Worm (Caenorhabditis elegans): Measurements from ENCODE around the gene C28C12.1.

The C28C12.1 gene

DNA sequence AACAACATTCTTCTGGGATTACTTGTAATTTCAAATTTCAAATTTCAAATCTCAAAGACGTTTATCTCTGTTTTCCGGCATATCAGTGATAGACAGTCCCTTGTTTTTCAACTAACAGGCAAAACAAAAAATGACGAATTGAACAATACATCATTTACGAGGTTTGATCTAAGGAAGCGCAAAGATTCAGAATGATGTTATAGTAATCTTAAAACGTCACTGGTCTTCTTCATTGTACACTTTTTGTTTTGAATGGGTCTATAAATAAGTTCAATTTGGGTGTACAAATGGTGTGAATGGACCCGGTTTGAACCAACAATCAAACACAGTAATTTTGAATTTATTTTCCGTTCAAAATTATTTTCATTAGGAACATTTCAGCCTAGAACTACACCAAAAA is 22.5 kb downstream of the C28C12.1 start:
- no peak for TF ChIP-seq unc-62 (GFP tag; optimal IDR thresholded peaks at IDR 0.05)

DNA sequence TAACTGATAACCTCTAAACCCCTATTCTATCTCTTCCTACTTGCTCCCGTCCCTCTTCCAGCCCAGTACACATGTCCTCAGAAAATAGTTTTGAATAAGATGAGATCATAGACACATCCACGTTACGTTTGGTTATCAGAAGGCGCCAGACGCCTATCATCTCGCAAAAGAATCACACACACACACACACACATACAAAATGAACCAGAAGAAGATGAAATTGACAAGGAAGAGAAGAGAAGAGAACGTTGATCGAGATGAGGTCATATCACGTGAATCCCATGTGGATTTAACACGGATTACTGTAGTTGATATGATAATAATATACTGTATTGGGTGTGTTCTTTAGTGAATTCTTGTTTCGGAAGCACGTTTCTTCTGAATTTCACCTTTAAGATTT is 24.6 kb downstream of the C28C12.1 start:
- no peak for TF ChIP-seq unc-62 (GFP tag; optimal IDR thresholded peaks at IDR 0.05)

DNA sequence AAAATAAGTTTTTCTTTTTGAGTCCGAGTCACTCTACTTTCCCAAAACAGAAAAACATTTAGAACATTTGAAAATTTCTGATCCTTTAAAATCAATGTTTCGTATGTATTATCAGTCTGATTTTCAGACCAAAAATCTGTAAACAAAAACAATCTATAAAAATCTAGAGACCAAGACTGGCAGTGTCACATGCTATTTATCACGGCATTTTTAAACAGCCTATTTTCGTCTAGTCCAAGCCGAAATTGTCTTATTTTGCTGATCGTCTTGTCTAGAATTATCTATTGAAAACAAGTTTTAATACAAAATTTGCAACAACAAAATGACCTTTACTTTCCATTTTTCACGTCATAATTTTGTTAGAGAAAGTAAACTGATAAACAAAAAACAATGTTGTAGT is 25.1 kb downstream of the C28C12.1 start:
- no peak for TF ChIP-seq unc-62 (GFP tag; optimal IDR thresholded peaks at IDR 0.05)

ce11 chrIV:8527598-8528012 is 26.1 kb downstream of the C28C12.1 start:
- TF ChIP-seq unc-62 (GFP tag; optimal IDR thresholded peaks at IDR 0.05) = no peak

ce11 chrIV:8528345-8528744 is 26.9 kb downstream of the C28C12.1 start:
- TF ChIP-seq unc-62 (GFP tag; optimal IDR thresholded peaks at IDR 0.05) = no peak

DNA sequence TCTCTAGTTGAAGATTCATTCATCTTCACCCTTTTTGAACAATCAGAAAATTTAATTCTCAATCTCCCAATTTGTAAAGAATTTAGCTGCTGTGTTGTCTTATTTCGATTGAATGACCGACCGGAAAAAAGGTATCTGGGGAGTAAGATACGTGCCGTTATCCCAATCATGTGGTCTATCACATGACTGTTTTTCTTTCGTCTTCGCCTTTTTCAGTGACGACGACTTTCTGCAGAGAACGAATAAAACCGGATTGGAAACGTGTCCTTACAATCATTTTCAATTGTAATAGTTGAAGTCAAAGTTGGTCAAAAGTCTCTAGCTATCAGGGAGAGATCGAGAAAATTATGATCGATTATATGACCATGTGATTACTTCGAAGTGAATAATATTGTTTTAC is 27.6 kb downstream of the C28C12.1 start:
- TF ChIP-seq unc-62 (GFP tag; optimal IDR thresholded peaks at IDR 0.05) = no peak

- no peak for TF ChIP-seq unc-62 (GFP tag; optimal IDR thresholded peaks at IDR 0.05)
These were observed 28.9 kb downstream of the C28C12.1 start for ce11 chrIV:8530042-8531027.

DNA sequence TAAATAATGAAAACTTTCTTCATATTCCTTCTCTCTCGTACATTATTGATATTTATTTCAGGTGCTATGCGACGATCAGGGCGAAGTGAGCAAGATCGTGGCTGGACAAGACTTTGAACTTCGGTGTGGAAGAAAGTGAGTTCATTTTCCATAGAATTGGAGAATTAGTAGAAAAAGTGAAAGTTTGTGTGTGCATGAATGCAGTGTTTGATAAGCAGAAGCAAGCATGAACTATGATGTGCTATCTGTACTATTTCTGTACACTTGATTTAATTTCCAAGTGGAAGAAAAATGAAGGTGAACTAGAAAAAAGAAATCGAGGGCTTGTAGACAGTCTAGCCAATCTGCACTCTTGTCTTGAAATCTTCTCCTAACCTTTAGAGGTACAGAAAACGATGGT is 30.5 kb downstream of the C28C12.1 start:
- TF ChIP-seq unc-62 (GFP tag; optimal IDR thresholded peaks at IDR 0.05) = no peak

DNA sequence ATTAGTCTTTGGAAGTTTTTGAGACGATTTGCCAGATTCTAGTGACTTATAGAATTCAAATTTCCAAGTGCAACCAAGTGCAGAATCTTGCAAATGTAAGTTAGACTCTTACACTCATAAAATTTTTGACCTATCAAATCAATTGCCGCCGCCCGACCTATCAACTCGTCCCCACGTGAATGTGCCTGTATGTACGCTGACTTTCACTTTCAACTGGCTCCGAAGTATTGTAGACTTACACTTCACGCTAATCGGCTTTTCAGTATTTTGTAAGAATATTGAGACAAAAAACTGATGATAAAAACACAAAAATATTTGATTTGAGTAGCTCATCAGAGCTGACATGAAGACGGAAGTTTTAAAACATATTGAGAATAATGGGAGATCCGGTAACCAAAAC is 31.3 kb downstream of the C28C12.1 start:
- no peak for TF ChIP-seq unc-62 (GFP tag; optimal IDR thresholded peaks at IDR 0.05)

DNA sequence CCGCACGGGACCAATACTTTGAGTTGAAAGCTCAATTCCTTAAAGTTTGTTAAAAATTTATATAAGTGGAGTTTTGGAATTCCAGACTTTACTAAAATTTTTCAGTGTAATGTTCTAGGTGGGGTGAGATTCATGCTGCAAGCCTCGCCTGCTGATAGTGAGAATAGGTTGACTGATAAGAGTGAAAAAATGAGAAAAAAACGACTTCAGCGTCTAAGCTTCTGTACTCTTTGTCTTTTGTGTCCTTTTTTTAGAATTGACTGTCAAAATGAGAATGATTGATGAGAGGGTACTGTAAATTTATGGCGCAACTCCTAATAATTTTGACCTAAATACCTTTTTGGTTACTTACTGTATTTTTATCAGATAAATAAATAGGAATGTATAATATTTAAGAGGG is 32.7 kb downstream of the C28C12.1 start:
- TF ChIP-seq unc-62 (GFP tag; optimal IDR thresholded peaks at IDR 0.05) = no peak

ce11 chrIV:8534997-8535414 is 33.5 kb downstream of the C28C12.1 start:
- TF ChIP-seq unc-62 (GFP tag; optimal IDR thresholded peaks at IDR 0.05) = no peak

ce11 chrIV:8535946-8536345 is 34.5 kb downstream of the C28C12.1 start:
- no peak for TF ChIP-seq unc-62 (GFP tag; optimal IDR thresholded peaks at IDR 0.05)

DNA sequence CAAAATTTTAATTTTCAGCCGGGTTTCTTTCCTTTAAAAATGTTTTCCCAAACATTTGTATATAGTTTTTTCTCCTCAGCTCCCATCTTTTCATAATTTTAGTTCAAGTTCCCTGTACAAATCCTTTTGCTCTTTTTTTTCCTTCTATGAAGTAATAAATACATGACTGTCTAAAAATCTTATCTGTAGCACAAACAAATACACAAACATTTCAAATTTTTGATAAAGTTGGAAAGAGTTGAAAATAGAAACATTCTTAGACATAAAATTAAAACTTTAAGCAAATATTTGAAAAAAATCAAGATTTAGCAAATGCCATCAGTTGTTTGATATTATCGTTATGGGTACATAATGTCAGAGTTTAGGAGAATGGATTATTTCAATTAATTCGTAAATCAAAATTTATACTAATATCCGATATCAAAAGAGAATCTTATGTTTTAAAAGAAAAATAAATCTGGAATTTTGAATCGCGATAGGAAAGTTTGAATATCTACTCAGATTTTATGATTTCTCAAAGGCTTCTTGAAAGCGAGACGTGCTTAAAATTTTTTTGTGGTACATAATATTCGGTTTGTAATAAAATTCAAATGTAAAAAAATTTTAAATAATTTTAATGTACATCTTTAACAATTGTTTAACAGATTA is 36.7 kb downstream of the C28C12.1 start:
- TF ChIP-seq unc-62 (GFP tag; optimal IDR thresholded peaks at IDR 0.05) = no peak

DNA sequence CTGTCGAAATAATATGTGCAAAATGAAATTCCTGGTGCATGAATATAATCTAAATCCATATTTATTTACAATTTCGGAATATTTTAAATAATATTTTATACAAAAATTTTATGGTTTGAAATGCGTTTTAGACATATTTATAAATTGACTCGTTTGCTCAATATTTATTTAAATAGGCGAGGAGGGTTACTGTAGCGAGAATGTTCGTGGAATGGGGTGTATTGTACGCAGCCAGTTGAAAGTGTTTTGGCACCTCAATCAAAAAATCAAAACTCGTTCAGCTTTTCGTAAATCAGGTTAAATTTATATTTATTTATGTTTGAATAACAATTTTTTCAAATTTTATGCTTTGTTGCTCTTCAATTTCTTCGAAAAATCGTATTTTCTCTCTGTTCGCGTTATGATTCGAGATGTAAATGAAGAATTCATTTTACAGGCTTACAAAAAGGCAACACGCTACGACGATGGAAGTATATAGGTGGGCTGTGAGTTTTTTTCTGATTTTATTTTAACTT is 37.2 kb downstream of the C28C12.1 start, which contains the start of gene hyl-1:
hyl-1 (plus strand) TSS at position 465 of the 515 bp plus-strand sequence.
- TF ChIP-seq unc-62 (GFP tag; optimal IDR thresholded peaks at IDR 0.05) = no peak

ce11 chrIV:8539645-8540044 is 38.2 kb downstream of the C28C12.1 start:
- TF ChIP-seq unc-62 (GFP tag; optimal IDR thresholded peaks at IDR 0.05) = no peak

ce11 chrIV:8540268-8540667 is 38.8 kb downstream of the C28C12.1 start:
- TF ChIP-seq unc-62 (GFP tag; optimal IDR thresholded peaks at IDR 0.05) = no peak

DNA sequence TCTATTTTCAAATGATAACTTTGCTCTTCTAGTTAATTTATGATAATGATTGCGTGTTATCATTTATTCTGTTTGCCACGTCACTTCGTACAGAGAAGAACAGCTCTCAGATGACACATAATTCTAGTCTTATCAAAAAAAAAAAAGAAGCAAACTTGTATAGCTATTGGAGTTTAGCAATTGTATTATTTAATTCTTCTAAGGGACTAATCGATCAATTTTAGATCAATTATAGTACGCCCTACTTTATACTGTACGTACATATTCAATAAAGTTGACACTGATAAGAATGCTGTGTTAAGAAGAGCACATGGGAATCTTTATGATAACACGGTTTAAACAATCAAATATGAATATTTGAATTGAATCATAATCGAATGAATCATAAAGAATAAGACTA is 40.8 kb downstream of the C28C12.1 start:
- TF ChIP-seq unc-62 (GFP tag; optimal IDR thresholded peaks at IDR 0.05) = no peak

Measured in whole organism, dauer.